Worm (Caenorhabditis elegans) whole organism, L1 larva: Measurements from ENCODE around the gene C44C10.9.

Source experiments
- C16A3.4 ChIP-seq: fragments of 150-350 bp; optimal IDR thresholded peaks from 2 replicates; lab custom pipeline; 2014; ENCODE audit warnings: missing biosample characterization, missing genetic modification characterization
- F16B12.6 ChIP-seq: fragments of 150-350 bp; optimal IDR thresholded peaks from 2 replicates; lab custom pipeline; 2014; ENCODE audit warnings: missing biosample characterization, missing genetic modification characterization
- Y116A8C.19 ChIP-seq: sonication (generic microtip); optimal IDR thresholded peaks from 2 replicates; lab custom pipeline; 2016; ENCODE audit warnings: missing compliant biosample characterization, missing genetic modification characterization, borderline replicate concordance
- alr-1 ChIP-seq: fragments of 200-800 bp; sonication (Bioruptor generic); optimal IDR thresholded peaks from 2 replicates; lab custom pipeline; 2018; ENCODE audit warnings: borderline replicate concordance, mild to moderate bottlenecking, missing genetic modification characterization, missing compliant biosample characterization
- aly-2 ChIP-seq: fragments of 150-350 bp; optimal IDR thresholded peaks from 2 replicates; lab custom pipeline; 2014; ENCODE audit warnings: missing biosample characterization, missing genetic modification characterization
- blmp-1 ChIP-seq: fragments of 150-350 bp; optimal IDR thresholded peaks from 2 replicates; lab custom pipeline; 2014; ENCODE audit warnings: missing biosample characterization, missing genetic modification characterization
- ceh-8 ChIP-seq: fragments of 200-800 bp; sonication (Bioruptor generic); optimal IDR thresholded peaks from 2 replicates; lab custom pipeline; 2018; ENCODE audit warnings: mild to moderate bottlenecking, missing genetic modification characterization, moderate library complexity, missing compliant biosample characterization
- ceh-82 ChIP-seq, 3 experiments: fragments of 150-350 bp in 1 of 3; sonication (generic microtip) in 2 of 3; optimal IDR thresholded peaks; 2 replicates each; lab custom pipeline; 2014 to 2017; ENCODE audit warnings: missing biosample characterization in 3 of 3, missing genetic modification characterization in 3 of 3
- dpl-1 ChIP-seq, 3 experiments: fragments of 150-350 bp in 2 of 3; sonication (generic microtip) in 1 of 3; optimal IDR thresholded peaks; 2 replicates each; lab custom pipeline; 2014 to 2017; ENCODE audit warnings: missing biosample characterization in 3 of 3, missing genetic modification characterization in 3 of 3, missing genetic modification reagents in 3 of 3
- efl-3 ChIP-seq: fragments of 200-800 bp; sonication (Bioruptor generic); optimal IDR thresholded peaks from 2 replicates; lab custom pipeline; 2018; ENCODE audit warnings: mild to moderate bottlenecking, missing genetic modification characterization, missing compliant biosample characterization
- egl-13 ChIP-seq: sonication (generic microtip); optimal IDR thresholded peaks from 2 replicates; lab custom pipeline; 2016; ENCODE audit warnings: missing genotype, missing genetic modification reagents, missing genetic modification characterization, missing compliant biosample characterization
- egl-27 ChIP-seq, 2 experiments: fragments of 150-350 bp in 1 of 2; sonication (generic microtip); optimal IDR thresholded peaks; 3 replicates each; lab custom pipeline; 2017 to 2018; ENCODE audit warnings: missing biosample characterization in 2 of 2, missing genetic modification characterization in 2 of 2, missing genetic modification reagents in 2 of 2
- elt-2 ChIP-seq: sonication (generic microtip); optimal IDR thresholded peaks from 2 replicates; lab custom pipeline; 2016; ENCODE audit warnings: missing genetic modification characterization, mild to moderate bottlenecking, inconsistent platforms, missing compliant biosample characterization, missing genetic modification reagents
- elt-3 ChIP-seq, 6 experiments: fragments of 150-350 bp in 1 of 6; sonication (generic microtip); optimal IDR thresholded peaks; 2 replicates each; lab custom pipeline; 2017 to 2018; ENCODE audit warnings: missing biosample characterization in 6 of 6, missing genetic modification characterization in 6 of 6, inconsistent platforms in 1 of 6
- fkh-4 ChIP-seq: sonication (generic microtip); optimal IDR thresholded peaks from 2 replicates; lab custom pipeline; 2016; ENCODE audit warnings: missing compliant biosample characterization, missing genetic modification characterization, borderline replicate concordance
- hlh-4 ChIP-seq: sonication (generic microtip); optimal IDR thresholded peaks from 2 replicates; lab custom pipeline; 2016; ENCODE audit warnings: mild to moderate bottlenecking, missing genetic modification characterization, missing compliant biosample characterization
- hpl-2 ChIP-seq: fragments of 150-350 bp; optimal IDR thresholded peaks from 2 replicates; lab custom pipeline; 2014; ENCODE audit warnings: missing biosample characterization, missing genetic modification reagents, missing genetic modification characterization
- isw-1 ChIP-seq: fragments of 200-800 bp; sonication (Bioruptor generic); IDR thresholded peaks from 2 replicates; pipeline ENCODE4 v1.3.6; 2022; ENCODE audit warnings: missing genetic modification characterization, missing compliant biosample characterization
- lin-14 ChIP-seq: fragments of 200-800 bp; sonication (Bioruptor generic); optimal IDR thresholded peaks from 2 replicates; lab custom pipeline; 2018; ENCODE audit warnings: mild to moderate bottlenecking, missing genetic modification characterization, moderate library complexity, missing compliant biosample characterization
- lin-35 ChIP-seq, 2 experiments: fragments of 150-350 bp; optimal IDR thresholded peaks; 2 replicates each; lab custom pipeline; 2014; ENCODE audit warnings: missing biosample characterization in 2 of 2, missing genetic modification characterization in 2 of 2, missing genetic modification reagents in 2 of 2
- lir-3 ChIP-seq: sonication (generic microtip); optimal IDR thresholded peaks from 2 replicates; lab custom pipeline; 2016; ENCODE audit warnings: mild to moderate bottlenecking, missing genetic modification characterization, moderate library complexity, missing compliant biosample characterization; ENCODE audit not compliant: poor library complexity
- lsy-2 ChIP-seq, 2 experiments: fragments of 150-350 bp; optimal IDR thresholded peaks; 2 replicates each; lab custom pipeline; 2014; ENCODE audit warnings: missing biosample characterization in 2 of 2, missing genetic modification characterization in 2 of 2
- mep-1 ChIP-seq: fragments of 150-350 bp; optimal IDR thresholded peaks from 2 replicates; lab custom pipeline; 2014; ENCODE audit warnings: missing biosample characterization, missing genetic modification characterization
- nhr-11 ChIP-seq: fragments of 150-350 bp; optimal IDR thresholded peaks from 2 replicates; lab custom pipeline; 2014; ENCODE audit warnings: missing biosample characterization, missing genetic modification characterization
- nhr-28 ChIP-seq: fragments of 150-350 bp; optimal IDR thresholded peaks from 2 replicates; lab custom pipeline; 2014; ENCODE audit warnings: missing biosample characterization, missing genetic modification characterization
- nhr-71 ChIP-seq: sonication (generic microtip); optimal IDR thresholded peaks from 2 replicates; lab custom pipeline; 2016; ENCODE audit warnings: mild to moderate bottlenecking, missing genetic modification characterization, moderate library complexity, missing compliant biosample characterization
- nhr-76 ChIP-seq: sonication (generic microtip); optimal IDR thresholded peaks from 2 replicates; lab custom pipeline; 2017; ENCODE audit warnings: missing biosample characterization, missing genetic modification characterization
- nhr-85 ChIP-seq: sonication (generic microtip); peaks from one replicate; lab custom pipeline; 2016; ENCODE audit warnings: missing genetic modification characterization, inconsistent platforms, missing compliant biosample characterization
- nhr-90 ChIP-seq: sonication (generic microtip); optimal IDR thresholded peaks from 2 replicates; lab custom pipeline; 2016; ENCODE audit warnings: mild to moderate bottlenecking, missing genetic modification characterization, missing compliant biosample characterization; ENCODE audit not compliant: poor library complexity
- pqm-1 ChIP-seq: sonication (generic microtip); optimal IDR thresholded peaks from 3 replicates; lab custom pipeline; 2017; ENCODE audit warnings: missing biosample characterization, missing genetic modification characterization
- rnt-1 ChIP-seq: sonication (generic microtip); optimal IDR thresholded peaks from 2 replicates; lab custom pipeline; 2016; ENCODE audit warnings: mild to moderate bottlenecking, missing genetic modification characterization, moderate library complexity, missing compliant biosample characterization
- skn-1 ChIP-seq: fragments of 150-350 bp; optimal IDR thresholded peaks from 2 replicates; lab custom pipeline; 2014; ENCODE audit warnings: missing biosample characterization, missing genetic modification characterization
- snu-23 ChIP-seq: sonication (generic microtip); optimal IDR thresholded peaks from 2 replicates; lab custom pipeline; 2016; ENCODE audit warnings: missing genetic modification characterization, missing compliant biosample characterization
- swsn-7 ChIP-seq: sonication (generic microtip); optimal IDR thresholded peaks from 2 replicates; lab custom pipeline; 2016; ENCODE audit warnings: missing genetic modification characterization, missing compliant biosample characterization
- tbx-2 ChIP-seq: sonication (generic microtip); optimal IDR thresholded peaks from 2 replicates; lab custom pipeline; 2016; ENCODE audit warnings: missing genetic modification characterization, missing compliant biosample characterization
- vab-15 ChIP-seq: sonication (generic microtip); optimal IDR thresholded peaks from 2 replicates; lab custom pipeline; 2017; ENCODE audit warnings: missing genotype, mild to moderate bottlenecking, missing genetic modification characterization, missing compliant biosample characterization
- ztf-11 ChIP-seq, 2 experiments: sonication (generic microtip); optimal IDR thresholded peaks; 2 replicates each; lab custom pipeline; 2016 to 2017; ENCODE audit warnings: missing genetic modification characterization in 2 of 2, missing biosample characterization in 1 of 2, missing compliant biosample characterization in 1 of 2
- ztf-4 ChIP-seq: fragments of 150-350 bp; optimal IDR thresholded peaks from 2 replicates; lab custom pipeline; 2014; ENCODE audit warnings: missing biosample characterization, missing genetic modification characterization

Gene C44C10.9

DNA sequence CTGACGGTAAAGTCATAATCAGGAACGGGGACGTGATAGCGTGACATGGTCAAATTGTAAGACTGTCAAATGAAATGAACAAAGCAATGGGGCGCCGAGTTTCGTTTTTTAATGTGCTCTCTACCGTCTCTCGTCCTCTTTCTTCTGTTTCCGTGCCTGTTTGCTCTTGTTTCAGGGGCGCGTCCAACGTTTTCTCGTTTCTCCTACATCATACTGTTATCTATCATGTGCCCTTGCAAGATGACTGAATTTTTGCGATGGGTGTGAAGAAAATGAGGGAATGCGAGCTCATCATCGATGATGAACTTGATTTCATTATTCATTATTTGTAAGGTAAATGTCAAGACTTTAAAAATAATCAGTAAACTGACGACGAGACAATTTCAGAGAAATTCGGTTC lies 35.5 kb downstream of the C44C10.9 start, which contains the start of gene T04F8.7:
Gene T04F8.7 (minus strand): TSS at position 130 of the 400 bp plus-strand sequence.
- TF ChIP-seq elt-2 (tag; lab: Kevin White, UChicago) = peak; percentile 71
- no peak for TF ChIP-seq ceh-82 (tag; optimal IDR thresholded peaks at IDR 0.05; lab: Kevin White, UChicago)
- no peak for TF ChIP-seq skn-1
- no peak for TF ChIP-seq swsn-7 (tag; lab: Kevin White, UChicago)
- TF ChIP-seq lin-35 (GFP tag; optimal IDR thresholded peaks at IDR 0.05; lab: Kevin White, UChicago) = peak in 1 of 2 experiments; percentile 30
- no peak for TF ChIP-seq elt-3 (tag; optimal IDR thresholded peaks at IDR 0.05; lab: Kevin White, UChicago)
- no peak for TF ChIP-seq tbx-2 (tag; lab: Kevin White, UChicago)
- no peak for TF ChIP-seq F16B12.6 (tag; lab: Kevin White, UChicago)
- no peak for TF ChIP-seq egl-13 (tag; lab: Kevin White, UChicago)
- no peak for TF ChIP-seq hpl-2 (GFP tag; lab: Kevin White, UChicago)
- no peak for TF ChIP-seq alr-1 (tag; lab: Kevin White, UChicago)
- TF ChIP-seq lin-14 (GFP tag; lab: Kevin White, UChicago) = no peak
- TF ChIP-seq lir-3 (tag; lab: Kevin White, UChicago) = no peak
- TF ChIP-seq Y116A8C.19 (tag; lab: Kevin White, UChicago) = no peak
- no peak for TF ChIP-seq fkh-4 (tag; lab: Kevin White, UChicago)
- no peak for TF ChIP-seq nhr-28 (tag; lab: Kevin White, UChicago)

DNA sequence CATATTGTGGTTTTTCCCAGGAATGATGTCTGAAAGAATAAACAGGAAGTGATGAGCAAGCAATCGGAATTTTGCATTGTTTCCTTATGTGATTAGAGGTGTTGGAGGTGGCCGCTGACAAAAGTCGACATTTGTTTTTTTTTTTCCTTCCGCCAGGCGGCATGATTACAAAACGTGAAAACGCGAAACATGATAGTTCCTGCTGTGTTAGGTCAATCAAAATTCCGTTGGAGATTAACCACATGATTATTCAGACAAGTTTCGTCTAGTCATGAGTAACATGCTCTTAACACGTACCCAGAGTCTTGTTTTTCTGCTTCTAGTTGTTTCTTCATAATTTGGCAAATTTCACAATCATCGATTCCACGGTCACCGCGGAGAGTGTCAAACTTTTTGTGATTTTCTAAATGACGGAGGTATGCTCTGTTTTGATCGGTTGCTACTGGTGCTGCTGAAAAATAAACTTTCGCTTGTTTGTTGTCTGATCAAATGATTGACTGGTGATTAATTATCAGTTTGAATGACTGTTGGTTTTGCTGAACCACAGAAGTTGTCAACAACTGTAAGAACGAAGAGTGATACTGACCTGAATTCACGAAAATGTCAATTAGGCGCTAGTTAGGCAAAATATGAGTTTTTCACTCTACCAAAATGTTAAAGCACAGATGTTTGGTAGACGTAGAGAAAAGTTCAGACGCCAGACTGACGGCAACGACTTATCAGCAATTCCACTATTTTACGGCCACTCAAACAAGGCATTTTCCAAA lies 36.9 kb downstream of the C44C10.9 start:
- TF ChIP-seq hlh-4 (tag; lab: Kevin White, UChicago) = no peak
- TF ChIP-seq F16B12.6 (tag; lab: Kevin White, UChicago) = no peak
- no peak for TF ChIP-seq tbx-2 (tag; lab: Kevin White, UChicago)
- TF ChIP-seq dpl-1 (GFP tag; optimal IDR thresholded peaks at IDR 0.05; lab: Kevin White, UChicago) = no peak

DNA sequence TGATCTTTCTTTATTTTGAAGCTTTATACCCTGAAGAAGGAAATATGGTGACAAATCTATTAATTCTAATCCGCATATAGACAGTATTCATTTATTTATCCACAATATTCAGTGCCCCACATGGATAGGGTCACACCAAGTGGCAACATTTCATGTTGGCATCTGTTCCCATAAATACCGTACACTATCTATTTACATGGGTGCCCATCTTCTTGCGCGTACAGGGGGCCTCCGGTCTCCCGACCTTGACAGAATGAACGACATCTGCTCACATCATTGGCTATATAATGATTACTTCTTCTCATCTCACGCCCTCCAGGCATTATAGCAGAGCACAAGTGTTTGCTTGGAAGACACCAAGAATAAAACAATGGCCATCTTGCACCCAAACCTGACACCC lies 40.7 kb downstream of the C44C10.9 start:
- TF ChIP-seq alr-1 (tag; lab: Kevin White, UChicago) (no peak), tbx-2 (tag; lab: Kevin White, UChicago) (peak; percentile 6), ztf-11 (tag; optimal IDR thresholded peaks at IDR 0.05; lab: Kevin White, UChicago) (peak in 1 of 2 experiments; percentile 65), lsy-2 (tag; optimal IDR thresholded peaks at IDR 0.05; lab: Kevin White, UChicago) (no peak), aly-2 (tag; lab: Kevin White, UChicago) (no peak)

ce11 chrX:11673063-11673759 lies 43.1 kb downstream of the C44C10.9 start:
- TF ChIP-seq nhr-90 = no peak
- peak in 1 of 2 experiments; percentile 37 for TF ChIP-seq ztf-11 (tag; optimal IDR thresholded peaks at IDR 0.05; lab: Kevin White, UChicago)
- peak; percentile 3 for TF ChIP-seq tbx-2 (tag; lab: Kevin White, UChicago)
- TF ChIP-seq, all 84 proteins: peak for 2

DNA sequence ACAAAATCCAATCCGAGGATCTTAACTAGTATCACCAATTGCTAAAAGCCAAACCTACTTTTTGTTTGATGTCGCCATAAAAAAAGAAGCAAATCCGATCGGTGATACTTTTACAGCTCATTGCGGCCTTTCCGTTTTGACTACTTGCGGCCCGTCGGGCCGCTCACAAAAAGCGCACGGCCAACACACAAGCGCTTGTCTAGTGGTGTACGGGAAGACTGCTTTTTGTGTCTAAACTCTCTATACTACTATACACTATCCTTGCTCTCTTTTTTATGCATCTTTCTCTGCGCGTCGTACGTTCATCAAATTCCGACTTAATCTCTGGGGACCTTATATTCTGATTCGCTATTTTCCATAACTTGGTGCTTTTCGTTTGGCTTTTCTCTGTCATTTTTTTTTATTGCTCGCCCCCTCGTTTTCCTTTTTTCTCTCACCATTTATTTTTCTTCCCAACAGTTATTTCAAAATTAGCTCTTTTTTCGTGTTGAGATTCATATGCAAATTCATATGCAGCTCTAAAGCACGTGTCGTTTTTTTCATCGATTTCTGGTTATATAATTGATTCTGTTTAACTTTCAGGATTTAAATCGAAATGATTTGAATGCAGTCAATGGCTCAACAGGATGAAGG lies 49.7 kb downstream of the C44C10.9 start, which contains the start of gene noca-2:
Gene noca-2 (plus strand): TSS at position 583 of the 633 bp plus-strand sequence.
- TF ChIP-seq efl-3 (no peak), ceh-8 (GFP tag; lab: Kevin White, UChicago) (no peak), swsn-7 (tag; lab: Kevin White, UChicago) (peak; percentile 26), nhr-85 (tag; lab: Kevin White, UChicago) (peak; percentile 46), nhr-76 (tag; lab: Kevin White, UChicago) (no peak), C16A3.4 (tag; lab: Kevin White, UChicago) (no peak), blmp-1 (tag; lab: Kevin White, UChicago) (peak; percentile 11), elt-3 (tag; optimal IDR thresholded peaks at IDR 0.05; lab: Kevin White, UChicago) (no peak), vab-15 (tag; lab: Kevin White, UChicago) (no peak), F16B12.6 (tag; lab: Kevin White, UChicago) (no peak), nhr-71 (tag; lab: Kevin White, UChicago) (peak; percentile 37), ztf-4 (no peak), snu-23 (GFP tag; lab: Kevin White, UChicago) (peak; percentile 45), mep-1 (tag; lab: Kevin White, UChicago) (peak; percentile 12), pqm-1 (no peak), nhr-11 (tag; lab: Kevin White, UChicago) (no peak), egl-27 (tag; optimal IDR thresholded peaks at IDR 0.05; lab: Kevin White, UChicago) (no peak), rnt-1 (peak; percentile 21), isw-1 (0 out of 2 replicates have a peak, but pooled peaks have one; percentile 13), tbx-2 (tag; lab: Kevin White, UChicago) (peak; percentile 12)
